Worm (Caenorhabditis elegans) whole organism, L1 larva: ENCODE data around the gene C34C12.9.
A peak's percentile ranks its signal among the peaks of the same experiment; 100 is the strongest.

ENCODE experiments used
- C04F5.9 ChIP-seq: sonication (generic microtip); optimal IDR thresholded peaks from 2 replicates; lab custom pipeline; 2016; ENCODE audit warnings: missing genetic modification characterization, missing compliant biosample characterization
- C16A3.4 ChIP-seq: fragments of 150-350 bp; optimal IDR thresholded peaks from 2 replicates; lab custom pipeline; 2014; ENCODE audit warnings: missing biosample characterization, missing genetic modification characterization
- C34B4.2 ChIP-seq: sonication (generic microtip); optimal IDR thresholded peaks from 2 replicates; lab custom pipeline; 2017; ENCODE audit warnings: mild to moderate bottlenecking, missing genetic modification characterization, missing compliant biosample characterization
- ama-1 ChIP-seq: fragments of 150-350 bp; optimal IDR thresholded peaks from 2 replicates; lab custom pipeline; 2014
- blmp-1 ChIP-seq: fragments of 150-350 bp; optimal IDR thresholded peaks from 2 replicates; lab custom pipeline; 2014; ENCODE audit warnings: missing biosample characterization, missing genetic modification characterization
- ceh-63 ChIP-seq: fragments of 200-800 bp; sonication (Bioruptor generic); optimal IDR thresholded peaks from 2 replicates; lab custom pipeline; 2018; ENCODE audit warnings: mild to moderate bottlenecking, missing genetic modification characterization, missing compliant biosample characterization
- ceh-8 ChIP-seq: fragments of 200-800 bp; sonication (Bioruptor generic); optimal IDR thresholded peaks from 2 replicates; lab custom pipeline; 2018; ENCODE audit warnings: mild to moderate bottlenecking, missing genetic modification characterization, moderate library complexity, missing compliant biosample characterization
- ceh-82 ChIP-seq, 3 experiments: fragments of 150-350 bp in 1 of 3; sonication (generic microtip) in 2 of 3; optimal IDR thresholded peaks; 2 replicates each; lab custom pipeline; 2014 to 2017; ENCODE audit warnings: missing biosample characterization in 3 of 3, missing genetic modification characterization in 3 of 3
- dpl-1 ChIP-seq, 3 experiments: fragments of 150-350 bp in 2 of 3; sonication (generic microtip) in 1 of 3; optimal IDR thresholded peaks; 2 replicates each; lab custom pipeline; 2014 to 2017; ENCODE audit warnings: missing biosample characterization in 3 of 3, missing genetic modification characterization in 3 of 3, missing genetic modification reagents in 3 of 3
- dsc-1 ChIP-seq: sonication (generic microtip); optimal IDR thresholded peaks from 2 replicates; lab custom pipeline; 2016; ENCODE audit warnings: mild to moderate bottlenecking, missing genetic modification characterization, missing compliant biosample characterization
- efl-1 ChIP-seq, 4 experiments: fragments of 150-350 bp; optimal IDR thresholded peaks in 3 of 4; peaks in 1 of 4; 1 replicate in 1 of 4; 2 replicates in 3 of 4; lab custom pipeline; 2014; ENCODE audit warnings: missing biosample characterization in 2 of 4, missing genetic modification characterization in 2 of 4, missing genetic modification reagents in 2 of 4
- efl-3 ChIP-seq: fragments of 200-800 bp; sonication (Bioruptor generic); optimal IDR thresholded peaks from 2 replicates; lab custom pipeline; 2018; ENCODE audit warnings: mild to moderate bottlenecking, missing genetic modification characterization, missing compliant biosample characterization
- egl-27 ChIP-seq, 2 experiments: fragments of 150-350 bp in 1 of 2; sonication (generic microtip); optimal IDR thresholded peaks; 3 replicates each; lab custom pipeline; 2017 to 2018; ENCODE audit warnings: missing biosample characterization in 2 of 2, missing genetic modification characterization in 2 of 2, missing genetic modification reagents in 2 of 2
- elt-2 ChIP-seq: sonication (generic microtip); optimal IDR thresholded peaks from 2 replicates; lab custom pipeline; 2016; ENCODE audit warnings: missing genetic modification characterization, mild to moderate bottlenecking, inconsistent platforms, missing compliant biosample characterization, missing genetic modification reagents
- elt-3 ChIP-seq, 6 experiments: fragments of 150-350 bp in 1 of 6; sonication (generic microtip); optimal IDR thresholded peaks; 2 replicates each; lab custom pipeline; 2017 to 2018; ENCODE audit warnings: missing biosample characterization in 6 of 6, missing genetic modification characterization in 6 of 6, inconsistent platforms in 1 of 6
- ets-5 ChIP-seq: fragments of 200-800 bp; sonication (Bioruptor generic); IDR thresholded peaks from 2 replicates; pipeline ENCODE4 v1.3.6; 2022; ENCODE audit warnings: missing genetic modification characterization, missing compliant biosample characterization
- fkh-10 ChIP-seq: sonication (generic microtip); optimal IDR thresholded peaks from 2 replicates; lab custom pipeline; 2017; ENCODE audit warnings: missing biosample characterization, missing genetic modification reagents, missing genetic modification characterization
- fkh-8 ChIP-seq: sonication (generic microtip); optimal IDR thresholded peaks from 2 replicates; lab custom pipeline; 2016; ENCODE audit warnings: mild to moderate bottlenecking, missing genetic modification characterization, missing compliant biosample characterization
- hpl-2 ChIP-seq: fragments of 150-350 bp; optimal IDR thresholded peaks from 2 replicates; lab custom pipeline; 2014; ENCODE audit warnings: missing biosample characterization, missing genetic modification reagents, missing genetic modification characterization
- irx-1 ChIP-seq: sonication (generic microtip); optimal IDR thresholded peaks from 2 replicates; lab custom pipeline; 2016; ENCODE audit warnings: missing genetic modification characterization, missing compliant biosample characterization
- isw-1 ChIP-seq: fragments of 200-800 bp; sonication (Bioruptor generic); IDR thresholded peaks from 2 replicates; pipeline ENCODE4 v1.3.6; 2022; ENCODE audit warnings: missing genetic modification characterization, missing compliant biosample characterization
- jun-1 ChIP-seq: fragments of 150-350 bp; optimal IDR thresholded peaks from 2 replicates; lab custom pipeline; 2014; ENCODE audit warnings: missing biosample characterization, missing genetic modification reagents, missing genetic modification characterization
- lin-14 ChIP-seq: fragments of 200-800 bp; sonication (Bioruptor generic); optimal IDR thresholded peaks from 2 replicates; lab custom pipeline; 2018; ENCODE audit warnings: mild to moderate bottlenecking, missing genetic modification characterization, moderate library complexity, missing compliant biosample characterization
- lin-35 ChIP-seq, 2 experiments: fragments of 150-350 bp; optimal IDR thresholded peaks; 2 replicates each; lab custom pipeline; 2014; ENCODE audit warnings: missing biosample characterization in 2 of 2, missing genetic modification characterization in 2 of 2, missing genetic modification reagents in 2 of 2
- lin-39 ChIP-seq: fragments of 150-350 bp; optimal IDR thresholded peaks from 2 replicates; lab custom pipeline; 2014; ENCODE audit warnings: missing biosample characterization, missing genetic modification reagents, missing genetic modification characterization
- lsy-2 ChIP-seq, 2 experiments: fragments of 150-350 bp; optimal IDR thresholded peaks; 2 replicates each; lab custom pipeline; 2014; ENCODE audit warnings: missing biosample characterization in 2 of 2, missing genetic modification characterization in 2 of 2
- mdl-1 ChIP-seq, 2 experiments: fragments of 150-350 bp; optimal IDR thresholded peaks; 2 replicates each; lab custom pipeline; 2014 to 2017; ENCODE audit warnings: missing biosample characterization in 2 of 2, missing genetic modification characterization in 2 of 2, inconsistent platforms in 1 of 2
- mep-1 ChIP-seq: fragments of 150-350 bp; optimal IDR thresholded peaks from 2 replicates; lab custom pipeline; 2014; ENCODE audit warnings: missing biosample characterization, missing genetic modification characterization
- nhr-11 ChIP-seq: fragments of 150-350 bp; optimal IDR thresholded peaks from 2 replicates; lab custom pipeline; 2014; ENCODE audit warnings: missing biosample characterization, missing genetic modification characterization
- nhr-20 ChIP-seq: sonication (generic microtip); optimal IDR thresholded peaks from 2 replicates; lab custom pipeline; 2016; ENCODE audit warnings: mild to moderate bottlenecking, missing genetic modification characterization, missing compliant biosample characterization
- nhr-237 ChIP-seq: fragments of 150-350 bp; optimal IDR thresholded peaks from 2 replicates; lab custom pipeline; 2014; ENCODE audit warnings: missing biosample characterization, missing genetic modification characterization
- nhr-47 ChIP-seq: sonication (generic microtip); optimal IDR thresholded peaks from 2 replicates; lab custom pipeline; 2016; ENCODE audit warnings: mild to moderate bottlenecking, missing genetic modification characterization, moderate library complexity, missing compliant biosample characterization
- nhr-71 ChIP-seq: sonication (generic microtip); optimal IDR thresholded peaks from 2 replicates; lab custom pipeline; 2016; ENCODE audit warnings: mild to moderate bottlenecking, missing genetic modification characterization, moderate library complexity, missing compliant biosample characterization
- nhr-76 ChIP-seq: sonication (generic microtip); optimal IDR thresholded peaks from 2 replicates; lab custom pipeline; 2017; ENCODE audit warnings: missing biosample characterization, missing genetic modification characterization
- nhr-84 ChIP-seq: sonication (generic microtip); optimal IDR thresholded peaks from 2 replicates; lab custom pipeline; 2017; ENCODE audit warnings: missing biosample characterization, missing genetic modification characterization
- nhr-85 ChIP-seq: sonication (generic microtip); peaks from one replicate; lab custom pipeline; 2016; ENCODE audit warnings: missing genetic modification characterization, inconsistent platforms, missing compliant biosample characterization
- nhr-90 ChIP-seq: sonication (generic microtip); optimal IDR thresholded peaks from 2 replicates; lab custom pipeline; 2016; ENCODE audit warnings: mild to moderate bottlenecking, missing genetic modification characterization, missing compliant biosample characterization; ENCODE audit not compliant: poor library complexity
- pqm-1 ChIP-seq: sonication (generic microtip); optimal IDR thresholded peaks from 3 replicates; lab custom pipeline; 2017; ENCODE audit warnings: missing biosample characterization, missing genetic modification characterization
- rnt-1 ChIP-seq: sonication (generic microtip); optimal IDR thresholded peaks from 2 replicates; lab custom pipeline; 2016; ENCODE audit warnings: mild to moderate bottlenecking, missing genetic modification characterization, moderate library complexity, missing compliant biosample characterization
- skn-1 ChIP-seq: fragments of 150-350 bp; optimal IDR thresholded peaks from 2 replicates; lab custom pipeline; 2014; ENCODE audit warnings: missing biosample characterization, missing genetic modification characterization
- snpc-4 ChIP-seq: fragments of 150-350 bp; optimal IDR thresholded peaks from 2 replicates; lab custom pipeline; 2014; ENCODE audit warnings: missing biosample characterization, missing genetic modification characterization
- sox-4 ChIP-seq: sonication (generic microtip); optimal IDR thresholded peaks from 2 replicates; lab custom pipeline; 2016; ENCODE audit warnings: missing genetic modification characterization, missing compliant biosample characterization
- sptf-1 ChIP-seq: fragments of 150-350 bp; optimal IDR thresholded peaks from 2 replicates; lab custom pipeline; 2014; ENCODE audit warnings: missing biosample characterization, missing genetic modification characterization
- swsn-7 ChIP-seq: sonication (generic microtip); optimal IDR thresholded peaks from 2 replicates; lab custom pipeline; 2016; ENCODE audit warnings: missing genetic modification characterization, missing compliant biosample characterization
- tbx-2 ChIP-seq: sonication (generic microtip); optimal IDR thresholded peaks from 2 replicates; lab custom pipeline; 2016; ENCODE audit warnings: missing genetic modification characterization, missing compliant biosample characterization
- unc-130 ChIP-seq: fragments of 150-350 bp; optimal IDR thresholded peaks from 2 replicates; lab custom pipeline; 2017; ENCODE audit warnings: missing biosample characterization, missing genetic modification characterization, inconsistent platforms
- unc-30 ChIP-seq: sonication (generic microtip); optimal IDR thresholded peaks from 2 replicates; lab custom pipeline; 2017; ENCODE audit warnings: missing biosample characterization, missing genetic modification characterization
- unc-62 ChIP-seq: fragments of 150-350 bp; optimal IDR thresholded peaks from 2 replicates; lab custom pipeline; 2014; ENCODE audit warnings: missing biosample characterization, missing genetic modification reagents, missing genetic modification characterization
- vab-15 ChIP-seq: sonication (generic microtip); optimal IDR thresholded peaks from 2 replicates; lab custom pipeline; 2017; ENCODE audit warnings: missing genotype, mild to moderate bottlenecking, missing genetic modification characterization, missing compliant biosample characterization
- zag-1 ChIP-seq: fragments of 150-350 bp; optimal IDR thresholded peaks from 2 replicates; lab custom pipeline; 2014; ENCODE audit warnings: missing biosample characterization, missing genetic modification characterization
- zip-4 ChIP-seq: fragments of 200-800 bp; sonication (Bioruptor generic); optimal IDR thresholded peaks from 2 replicates; lab custom pipeline; 2018; ENCODE audit warnings: mild to moderate bottlenecking, missing genetic modification characterization, moderate library complexity, missing compliant biosample characterization
- ztf-11 ChIP-seq, 2 experiments: sonication (generic microtip); optimal IDR thresholded peaks; 2 replicates each; lab custom pipeline; 2016 to 2017; ENCODE audit warnings: missing genetic modification characterization in 2 of 2, missing biosample characterization in 1 of 2, missing compliant biosample characterization in 1 of 2
- ztf-4 ChIP-seq: fragments of 150-350 bp; optimal IDR thresholded peaks from 2 replicates; lab custom pipeline; 2014; ENCODE audit warnings: missing biosample characterization, missing genetic modification characterization

Gene C34C12.9

DNA sequence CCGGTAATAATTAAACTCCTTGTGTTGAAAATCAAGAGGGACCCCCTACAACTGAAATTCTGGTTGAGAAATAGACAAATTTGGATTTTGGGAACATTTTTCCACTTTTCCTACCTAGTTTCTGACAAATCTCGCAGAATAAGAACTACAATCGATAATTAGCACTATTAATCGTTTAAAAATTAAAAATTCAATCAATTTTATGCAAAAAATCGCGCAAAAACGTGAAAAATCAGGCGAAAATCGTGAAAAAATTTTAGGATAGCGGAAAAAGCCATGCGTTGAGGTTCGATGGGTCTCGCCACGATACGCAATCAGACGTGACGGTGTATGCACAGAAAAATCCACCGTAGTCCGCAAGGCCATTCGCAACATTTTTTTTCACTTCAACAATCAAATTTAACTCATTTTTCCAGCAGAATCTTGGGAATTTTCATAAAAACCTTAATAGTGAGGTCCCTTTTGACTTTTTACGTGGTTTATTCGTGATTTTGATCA is 29.8 kb upstream of the C34C12.9 start, which contains the start of gene lias-1:
Gene lias-1 (minus strand): TSS at position 51 of the 498 bp plus-strand sequence.
- TF ChIP-seq lin-35 (GFP tag; optimal IDR thresholded peaks at IDR 0.05; lab: Kevin White, UChicago): peak; percentile 88 to 92
- TF ChIP-seq C04F5.9 (tag; lab: Kevin White, UChicago): peak; percentile 58
- TF ChIP-seq swsn-7: peak; percentile 73
- TF ChIP-seq blmp-1 (tag; lab: Kevin White, UChicago): peak; percentile 53
- no peak for TF ChIP-seq nhr-11 (tag; lab: Kevin White, UChicago)
- TF ChIP-seq mep-1 (tag; lab: Kevin White, UChicago): peak; percentile 89
- TF ChIP-seq unc-130: peak; percentile 85
- peak; percentile 48 for TF ChIP-seq ztf-4 (tag; lab: Kevin White, UChicago)
- TF ChIP-seq pqm-1: no peak
- TF ChIP-seq unc-30 (tag; lab: Kevin White, UChicago): no peak
- TF ChIP-seq vab-15 (tag; lab: Kevin White, UChicago): peak; percentile 44
- TF ChIP-seq nhr-237: peak; percentile 15
- peak; percentile 57 for TF ChIP-seq irx-1 (tag; lab: Kevin White, UChicago)
- peak; percentile 69 for TF ChIP-seq hpl-2 (GFP tag; lab: Kevin White, UChicago)
- TF ChIP-seq lsy-2 (tag; optimal IDR thresholded peaks at IDR 0.05; lab: Kevin White, UChicago): peak; percentile 97 to 98
- no peak for TF ChIP-seq ets-5 (GFP tag; lab: Robert Waterston, UW)
- no peak for TF ChIP-seq unc-62 (GFP tag; lab: Kevin White, UChicago)
- peak; percentile 79 to 95 (median 86) for TF ChIP-seq ceh-82 (tag; optimal IDR thresholded peaks at IDR 0.05; lab: Kevin White, UChicago)
- no peak for TF ChIP-seq efl-3
- TF ChIP-seq nhr-20 (tag; lab: Kevin White, UChicago): peak; percentile 69
- TF ChIP-seq elt-3 (tag; optimal IDR thresholded peaks at IDR 0.05; lab: Kevin White, UChicago): peak in 3 of 6 experiments; percentile 36 to 83 (median 82)
- peak; percentile 82 for TF ChIP-seq isw-1 (GFP tag; lab: Robert Waterston, UW)
- no peak for TF ChIP-seq nhr-76 (tag; lab: Kevin White, UChicago)
- peak; percentile 81 for TF ChIP-seq jun-1
- TF ChIP-seq nhr-84: no peak
- peak; percentile 76 to 87 (median 84) for TF ChIP-seq dpl-1 (GFP tag; optimal IDR thresholded peaks at IDR 0.05; lab: Kevin White, UChicago)
- TF ChIP-seq C34B4.2 (tag; lab: Kevin White, UChicago): no peak
- TF ChIP-seq egl-27 (tag; optimal IDR thresholded peaks at IDR 0.05; lab: Kevin White, UChicago): peak in 1 of 2 experiments; percentile 39
- peak; percentile 50 for TF ChIP-seq ama-1 (lab: Kevin White, UChicago)
- TF ChIP-seq fkh-10 (GFP tag; lab: Kevin White, UChicago): peak; percentile 66
- peak; percentile 83 for TF ChIP-seq nhr-47 (tag; lab: Kevin White, UChicago)
- TF ChIP-seq zag-1: no peak
- TF ChIP-seq zip-4 (GFP tag; lab: Kevin White, UChicago): no peak
- TF ChIP-seq ztf-11 (tag; optimal IDR thresholded peaks at IDR 0.05; lab: Kevin White, UChicago): no peak
- TF ChIP-seq nhr-90: peak; percentile 61
- TF ChIP-seq lin-39 (tag; lab: Kevin White, UChicago): no peak
- peak; percentile 71 for TF ChIP-seq snpc-4 (tag; lab: Kevin White, UChicago)
- TF ChIP-seq nhr-71 (tag; lab: Kevin White, UChicago): peak; percentile 83
- peak; percentile 50 for TF ChIP-seq dsc-1 (tag; lab: Kevin White, UChicago)
- TF ChIP-seq ceh-63 (GFP tag; lab: Kevin White, UChicago): no peak
- no peak for TF ChIP-seq elt-2 (tag; lab: Kevin White, UChicago)
- TF ChIP-seq ceh-8 (GFP tag; lab: Kevin White, UChicago): peak; percentile 19
- TF ChIP-seq mdl-1 (tag; optimal IDR thresholded peaks at IDR 0.05; lab: Kevin White, UChicago): peak in 1 of 2 experiments; percentile 81
- TF ChIP-seq rnt-1 (tag; lab: Kevin White, UChicago): peak; percentile 87
- TF ChIP-seq sptf-1 (tag; lab: Kevin White, UChicago): no peak
- TF ChIP-seq C16A3.4: peak; percentile 91
- TF ChIP-seq lin-14 (GFP tag; lab: Kevin White, UChicago): peak; percentile 78
- TF ChIP-seq fkh-8 (tag; lab: Kevin White, UChicago): peak; percentile 83
- peak; percentile 75 for TF ChIP-seq nhr-85 (tag; lab: Kevin White, UChicago)
- peak; percentile 86 to 90 for TF ChIP-seq efl-1 (optimal IDR thresholded peaks at IDR 0.05; lab: Kevin White, UChicago)
- TF ChIP-seq efl-1 (GFP tag; optimal IDR thresholded peaks at IDR 0.05 in 1 of 2; lab: Kevin White, UChicago): peak; percentile 82 to 98
- peak; percentile 68 for TF ChIP-seq tbx-2 (tag; lab: Kevin White, UChicago)
- TF ChIP-seq sox-4 (tag; lab: Kevin White, UChicago): no peak
- TF ChIP-seq skn-1 (tag; lab: Kevin White, UChicago): peak; percentile 69
